Fruit fly (Drosophila melanogaster): ENCODE results near the gene nebu.

nebu gene

DNA sequence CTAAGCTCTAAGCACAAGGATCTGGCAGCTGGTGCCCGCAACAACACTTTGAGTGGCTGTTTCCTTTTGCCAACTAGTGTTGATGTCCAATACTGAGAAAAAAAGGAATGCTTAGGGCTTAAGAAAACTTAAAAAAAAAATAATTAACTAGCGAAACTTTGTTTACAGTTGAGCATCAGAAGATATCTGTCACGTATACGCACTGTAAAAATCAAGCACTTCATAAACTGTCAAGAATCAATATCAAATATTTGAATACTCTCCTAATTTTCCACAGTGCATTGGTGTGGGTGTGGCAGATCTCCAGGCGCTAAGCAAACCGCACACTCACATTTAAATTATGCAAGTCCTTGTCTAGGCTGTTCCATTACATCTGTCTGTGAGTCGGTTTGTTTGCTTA, 31.3 kb upstream of the nebu start (continued):
- TF ChIP-seq CG6791 (GFP tag; IDR thresholded peaks at IDR 0.05; ENCODE audit: partially characterized antibody) (no peak), hkb (optimal IDR thresholded peaks at IDR 0.05) (no peak), hkb (GFP tag; IDR thresholded peaks at IDR 0.05) (no peak), HLH3B (GFP tag; IDR thresholded peaks at IDR 0.05) (peak; percentile 35; the same call in 1 of the 2 replicates), dysf (GFP tag; IDR thresholded peaks at IDR 0.05) (peak; percentile 20; the same call in 1 of the 3 replicates), row (GFP tag; IDR thresholded peaks at IDR 0.05) (peak; percentile 61; the same call in 2 of the 3 replicates), CG17361 (GFP tag; IDR thresholded peaks at IDR 0.05) (no peak), gsb (GFP tag; IDR thresholded peaks at IDR 0.05) (no peak), Six4 (GFP tag; optimal IDR thresholded peaks at IDR 0.05) (no peak), twi (tag; optimal IDR thresholded peaks at IDR 0.05) (no peak), bbx (GFP tag; IDR thresholded peaks at IDR 0.05; ENCODE audit: partially characterized antibody) (no peak), CG18599 (GFP tag; optimal IDR thresholded peaks at IDR 0.05) (peak; percentile 76), prd (optimal IDR thresholded peaks at IDR 0.05) (no peak), prd (GFP tag; IDR thresholded peaks at IDR 0.05) (0 out of 3 replicates have a peak, but pooled peaks have one; percentile 12), nom (GFP tag; optimal IDR thresholded peaks at IDR 0.05) (no peak), CG11398 (GFP tag; optimal IDR thresholded peaks at IDR 0.05) (no peak), ranshi (GFP tag; IDR thresholded peaks at IDR 0.05) (peak; percentile 8; the same call in 1 of the 2 replicates), ash1 (GFP tag; optimal IDR thresholded peaks at IDR 0.05) (no peak), CG13287 (GFP tag; IDR thresholded peaks at IDR 0.05; ENCODE audit: partially characterized antibody) (no peak), D19A (tag; optimal IDR thresholded peaks at IDR 0.05) (no peak), CG12219 (GFP tag; optimal IDR thresholded peaks at IDR 0.05) (no peak), CG2712 (tag; optimal IDR thresholded peaks at IDR 0.05) (no peak), Fer1 (GFP tag; optimal IDR thresholded peaks at IDR 0.05) (no peak), Rx (GFP tag; IDR thresholded peaks at IDR 0.05) (no peak), CG8388 (GFP tag; optimal IDR thresholded peaks at IDR 0.05) (no peak), Med (GFP tag) (peak; percentile 87), pum (GFP tag; optimal IDR thresholded peaks at IDR 0.05) (no peak), pzg (GFP tag; optimal IDR thresholded peaks at IDR 0.05) (no peak), H15 (GFP tag; IDR thresholded peaks at IDR 0.05) (no peak), lilli (GFP tag; optimal IDR thresholded peaks at IDR 0.05) (peak; percentile 20), NC2β (GFP tag; optimal IDR thresholded peaks at IDR 0.05) (no peak), Taf1 (GFP tag; IDR thresholded peaks at IDR 0.05) (no peak), CG9609 (GFP tag; optimal IDR thresholded peaks at IDR 0.05) (no peak), stwl (tag; optimal IDR thresholded peaks at IDR 0.05) (no peak), lbe (GFP tag; optimal IDR thresholded peaks at IDR 0.05) (no peak), CG32532 (GFP tag; IDR thresholded peaks at IDR 0.05) (peak; percentile 50; the same call in 1 of the 2 replicates), CG16813 (GFP tag; IDR thresholded peaks at IDR 0.05; ENCODE audit: partially characterized antibody) (no peak), CG34376 (GFP tag; optimal IDR thresholded peaks at IDR 0.05) (no peak), onecut (GFP tag; IDR thresholded peaks at IDR 0.05) (0 out of 2 replicates have a peak, but pooled peaks have one; percentile 7), Hr51 (GFP tag; optimal IDR thresholded peaks at IDR 0.05) (peak in 1 of 2 experiments; percentile 46), zf30C (GFP tag; optimal IDR thresholded peaks at IDR 0.05) (no peak), CG13624 (GFP tag; optimal IDR thresholded peaks at IDR 0.05) (no peak), D19B (GFP tag; optimal IDR thresholded peaks at IDR 0.05) (no peak), CG11504 (tag; optimal IDR thresholded peaks at IDR 0.05) (no peak), CG13894 (tag; optimal IDR thresholded peaks at IDR 0.05) (peak; percentile 12), disco-r (GFP tag; optimal IDR thresholded peaks at IDR 0.05) (no peak), CG18476 (GFP tag; optimal IDR thresholded peaks at IDR 0.05) (no peak), CG10147 (GFP tag; optimal IDR thresholded peaks at IDR 0.05) (peak; percentile 33), wek (GFP tag; optimal IDR thresholded peaks at IDR 0.05) (no peak), CG16815 (GFP tag; optimal IDR thresholded peaks at IDR 0.05) (no peak), scrt (GFP tag; optimal IDR thresholded peaks at IDR 0.05) (peak; percentile 31)
